Worm (Caenorhabditis elegans) whole organism, L4 larva: ENCODE results near the gene F44G4.3.

ENCODE experiments used
- mdl-1 ChIP-seq, 2 experiments: fragments of 150-350 bp in 1 of 2; sonication (generic microtip) in 1 of 2; optimal IDR thresholded peaks; 2 replicates each; lab custom pipeline; 2014 to 2017; ENCODE audit warnings: missing biosample characterization in 2 of 2, missing genetic modification characterization in 2 of 2
- nhr-25 ChIP-seq: sonication (generic microtip); optimal IDR thresholded peaks from 2 replicates; lab custom pipeline; 2017; ENCODE audit warnings: missing genetic modification characterization, mild to moderate bottlenecking, missing compliant biosample characterization, antibody characterized with exemption, moderate library complexity, borderline replicate concordance; ENCODE audit not compliant: insufficient read depth
- nhr-76 ChIP-seq: fragments of 150-350 bp; optimal IDR thresholded peaks from 2 replicates; lab custom pipeline; 2014; ENCODE audit warnings: missing biosample characterization, missing genetic modification characterization
- snpc-4 ChIP-seq: fragments of 150-350 bp; optimal IDR thresholded peaks from 2 replicates; lab custom pipeline; 2014; ENCODE audit warnings: missing biosample characterization, missing genetic modification characterization

ce11 chrII:8960414-8960813 lies 37.0 kb downstream of the F44G4.3 start, which contains the start of gene cal-2:
- TF ChIP-seq mdl-1 (tag; optimal IDR thresholded peaks at IDR 0.05; lab: Kevin White, UChicago) (no peak), nhr-25 (no peak), nhr-76 (tag; lab: Kevin White, UChicago) (no peak), snpc-4 (no peak)
